Worm (Caenorhabditis elegans) whole organism, young adult: ENCODE data around the gene atf-7.
A peak's percentile ranks its signal among the peaks of the same experiment; 100 is the strongest.

Experiments
- B0019.2 ChIP-seq: fragments of 200-800 bp; sonication (Bioruptor generic); conservative IDR thresholded peaks from 2 replicates; pipeline ENCODE4 v1.3.6; 2022; ENCODE audit warnings: missing genetic modification reagents, missing genetic modification characterization, missing compliant biosample characterization
- B0336.3 ChIP-seq: fragments of 200-800 bp; sonication (Bioruptor generic); IDR thresholded peaks from 2 replicates; pipeline ENCODE4 v1.3.6; 2022; ENCODE audit warnings: missing genetic modification characterization, missing compliant biosample characterization
- C17E4.6 ChIP-seq: fragments of 200-800 bp; sonication (Bioruptor generic); IDR thresholded peaks from 2 replicates; pipeline ENCODE4 v1.3.6; 2022; ENCODE audit warnings: missing genetic modification reagents, missing genetic modification characterization, missing compliant biosample characterization
- F22D6.2 ChIP-seq: sonication (generic microtip); optimal IDR thresholded peaks from 2 replicates; lab custom pipeline; 2016; ENCODE audit warnings: mild to moderate bottlenecking, missing genetic modification characterization, missing compliant biosample characterization
- F23B12.7 ChIP-seq: sonication (generic microtip); optimal IDR thresholded peaks from 2 replicates; lab custom pipeline; 2017; ENCODE audit warnings: missing genetic modification characterization, mild to moderate bottlenecking, missing compliant biosample characterization, antibody characterized with exemption, moderate library complexity; ENCODE audit not compliant: insufficient read depth
- F49E8.2 ChIP-seq: sonication (generic microtip); optimal IDR thresholded peaks from 3 replicates; lab custom pipeline; 2017; ENCODE audit warnings: missing genetic modification characterization, mild to moderate bottlenecking, missing compliant biosample characterization, antibody characterized with exemption, moderate library complexity; ENCODE audit not compliant: insufficient read depth
- K12H6.12 ChIP-seq: fragments of 200-800 bp; sonication (Bioruptor generic); optimal IDR thresholded peaks from 2 replicates; lab custom pipeline; 2018; ENCODE audit warnings: mild to moderate bottlenecking, missing genetic modification characterization, missing compliant biosample characterization
- Y95B8A.8 ChIP-seq: fragments of 200-800 bp; sonication (Bioruptor generic); IDR thresholded peaks from 2 replicates; pipeline ENCODE4 v1.3.6; 2022; ENCODE audit warnings: missing genetic modification reagents, missing genetic modification characterization, missing compliant biosample characterization
- ZK185.1 ChIP-seq: sonication (generic microtip); optimal IDR thresholded peaks from 2 replicates; lab custom pipeline; 2016; ENCODE audit warnings: mild to moderate bottlenecking, missing genetic modification characterization, missing compliant biosample characterization; ENCODE audit not compliant: poor library complexity, severe bottlenecking
- ama-1 ChIP-seq, 3 experiments: fragments of 150-350 bp in 1 of 3; sonication (generic microtip) in 2 of 3; optimal IDR thresholded peaks; 2 replicates each; lab custom pipeline; 2014 to 2018; ENCODE audit warnings: missing biosample characterization in 2 of 3, missing genetic modification characterization in 2 of 3, missing genetic modification reagents in 2 of 3
- atf-7 ChIP-seq: sonication (generic microtip); optimal IDR thresholded peaks from 2 replicates; lab custom pipeline; 2017; ENCODE audit warnings: mild to moderate bottlenecking, missing genetic modification characterization, missing compliant biosample characterization
- athp-1 ChIP-seq: sonication (generic microtip); optimal IDR thresholded peaks from 2 replicates; lab custom pipeline; 2017; ENCODE audit warnings: mild to moderate bottlenecking, missing genetic modification characterization, missing compliant biosample characterization
- attf-3 ChIP-seq: fragments of 200-800 bp; sonication (Bioruptor generic); conservative IDR thresholded peaks from 2 replicates; pipeline ENCODE4 v1.3.6; 2022; ENCODE audit warnings: missing genetic modification reagents, missing genetic modification characterization, missing compliant biosample characterization
- attf-5 ChIP-seq: fragments of 200-800 bp; sonication (Bioruptor generic); optimal IDR thresholded peaks from 2 replicates; lab custom pipeline; 2018; ENCODE audit warnings: mild to moderate bottlenecking, missing genetic modification characterization, missing compliant biosample characterization
- attf-6 ChIP-seq: fragments of 200-800 bp; sonication (Bioruptor generic); IDR thresholded peaks from 2 replicates; pipeline ENCODE4 v1.3.6; 2022; ENCODE audit warnings: missing genetic modification reagents, missing genetic modification characterization, missing compliant biosample characterization
- ceh-79 ChIP-seq: sonication (generic microtip); optimal IDR thresholded peaks from 2 replicates; lab custom pipeline; 2017; ENCODE audit warnings: mild to moderate bottlenecking, missing genetic modification characterization, missing compliant biosample characterization
- efl-1 ChIP-seq: fragments of 150-350 bp; optimal IDR thresholded peaks from 2 replicates; lab custom pipeline; 2014; ENCODE audit warnings: missing biosample characterization, missing genetic modification reagents, missing genetic modification characterization
- egl-18 ChIP-seq: fragments of 200-800 bp; sonication (Bioruptor generic); IDR thresholded peaks from 2 replicates; pipeline ENCODE4 v1.3.6; 2022; ENCODE audit warnings: missing genetic modification reagents, missing genetic modification characterization, missing compliant biosample characterization
- egl-44 ChIP-seq: fragments of 200-800 bp; sonication (Bioruptor generic); IDR thresholded peaks from 2 replicates; pipeline ENCODE4 v1.3.6; 2022; ENCODE audit warnings: missing genetic modification reagents, missing genetic modification characterization, missing compliant biosample characterization
- egrh-3 ChIP-seq: fragments of 200-800 bp; sonication (Bioruptor generic); IDR thresholded peaks from 2 replicates; pipeline ENCODE4 v1.3.6; 2022; ENCODE audit warnings: missing genetic modification reagents, missing genetic modification characterization, missing compliant biosample characterization
- ekl-4 ChIP-seq: fragments of 200-800 bp; sonication (Bioruptor generic); IDR thresholded peaks from 2 replicates; pipeline ENCODE4 v1.3.6; 2022; ENCODE audit warnings: missing genetic modification reagents, missing genetic modification characterization, missing compliant biosample characterization
- hmg-1.2 ChIP-seq: fragments of 200-800 bp; sonication (Bioruptor generic); IDR thresholded peaks from 2 replicates; pipeline ENCODE4 v1.3.6; 2022; ENCODE audit warnings: missing genetic modification reagents, missing genetic modification characterization, missing compliant biosample characterization
- let-526 ChIP-seq: fragments of 200-800 bp; sonication (Bioruptor generic); IDR thresholded peaks from 2 replicates; pipeline ENCODE4 v1.3.6; 2022; ENCODE audit warnings: missing genetic modification reagents, missing genetic modification characterization, missing compliant biosample characterization
- let-607 ChIP-seq, 2 experiments: fragments of 200-800 bp in 1 of 2; sonication (Bioruptor generic) in 1 of 2; sonication (generic microtip) in 1 of 2; optimal IDR thresholded peaks; 2 replicates each; lab custom pipeline; 2016 to 2018; ENCODE audit warnings: mild to moderate bottlenecking in 2 of 2, missing compliant biosample characterization in 2 of 2, missing genetic modification characterization in 2 of 2, moderate library complexity in 2 of 2, missing genotype in 1 of 2
- lin-26 ChIP-seq: fragments of 200-800 bp; sonication (Bioruptor generic); IDR thresholded peaks from 2 replicates; pipeline ENCODE4 v1.3.6; 2022; ENCODE audit warnings: missing genetic modification reagents, missing genetic modification characterization, missing compliant biosample characterization
- lsl-1 ChIP-seq: fragments of 200-800 bp; sonication (Bioruptor generic); optimal IDR thresholded peaks from 2 replicates; lab custom pipeline; 2018; ENCODE audit warnings: mild to moderate bottlenecking, missing genetic modification characterization, moderate library complexity, missing compliant biosample characterization
- lsy-27 ChIP-seq: sonication (generic microtip); optimal IDR thresholded peaks from 2 replicates; lab custom pipeline; 2017; ENCODE audit warnings: missing genetic modification characterization, mild to moderate bottlenecking, missing compliant biosample characterization, antibody characterized with exemption, missing genotype, borderline replicate concordance; ENCODE audit not compliant: insufficient read depth
- madf-10 ChIP-seq: sonication (generic microtip); optimal IDR thresholded peaks from 2 replicates; lab custom pipeline; 2016; ENCODE audit warnings: mild to moderate bottlenecking, missing genetic modification characterization, missing compliant biosample characterization
- mel-28 ChIP-seq: sonication (generic microtip); optimal IDR thresholded peaks from 2 replicates; lab custom pipeline; 2016; ENCODE audit warnings: borderline replicate concordance, mild to moderate bottlenecking, missing genetic modification characterization, missing compliant biosample characterization
- mxl-1 ChIP-seq: sonication (generic microtip); optimal IDR thresholded peaks from 2 replicates; lab custom pipeline; 2016; ENCODE audit warnings: missing genetic modification characterization, missing compliant biosample characterization
- nfya-2 ChIP-seq: fragments of 200-800 bp; sonication (Bioruptor generic); IDR thresholded peaks from 2 replicates; pipeline ENCODE4 v1.3.6; 2022; ENCODE audit warnings: missing genetic modification reagents, missing genetic modification characterization, missing compliant biosample characterization
- nfyb-1 ChIP-seq: fragments of 200-800 bp; sonication (Bioruptor generic); IDR thresholded peaks from 2 replicates; pipeline ENCODE4 v1.3.6; 2022; ENCODE audit warnings: missing genetic modification reagents, missing genetic modification characterization, missing compliant biosample characterization
- nhr-179 ChIP-seq: sonication (generic microtip); optimal IDR thresholded peaks from 2 replicates; lab custom pipeline; 2016; ENCODE audit warnings: mild to moderate bottlenecking, missing genetic modification characterization, missing compliant biosample characterization
- nhr-27 ChIP-seq: fragments of 200-800 bp; sonication (Bioruptor generic); optimal IDR thresholded peaks from 2 replicates; lab custom pipeline; 2018; ENCODE audit warnings: mild to moderate bottlenecking, missing genetic modification characterization, moderate library complexity, missing compliant biosample characterization
- pbrm-1 ChIP-seq: fragments of 200-800 bp; sonication (Bioruptor generic); IDR thresholded peaks from 2 replicates; pipeline ENCODE4 v1.3.6; 2022; ENCODE audit warnings: missing genetic modification reagents, missing genetic modification characterization, missing compliant biosample characterization
- rcor-1 ChIP-seq: fragments of 200-800 bp; sonication (Bioruptor generic); IDR thresholded peaks from 2 replicates; pipeline ENCODE4 v1.3.6; 2022; ENCODE audit warnings: missing genetic modification reagents, missing genetic modification characterization, missing compliant biosample characterization
- snpc-1.3 ChIP-seq: sonication (generic microtip); optimal IDR thresholded peaks from 2 replicates; lab custom pipeline; 2017; ENCODE audit warnings: missing genetic modification characterization, mild to moderate bottlenecking, missing compliant biosample characterization, antibody characterized with exemption, moderate library complexity, missing genotype, missing genetic modification reagents; ENCODE audit not compliant: insufficient read depth
- sptf-2 ChIP-seq: fragments of 200-800 bp; sonication (Bioruptor generic); optimal IDR thresholded peaks from 2 replicates; lab custom pipeline; 2018; ENCODE audit warnings: mild to moderate bottlenecking, missing genetic modification characterization, missing compliant biosample characterization
- tbp1 ChIP-seq: fragments of 200-800 bp; sonication (Bioruptor generic); optimal IDR thresholded peaks from 2 replicates; lab custom pipeline; 2018; ENCODE audit warnings: mild to moderate bottlenecking, missing genetic modification characterization, missing compliant biosample characterization
- tbx-9 ChIP-seq: sonication (generic microtip); optimal IDR thresholded peaks from 2 replicates; lab custom pipeline; 2016; ENCODE audit warnings: borderline replicate concordance, missing genetic modification characterization, inconsistent platforms, missing compliant biosample characterization
- xnd-1 ChIP-seq: sonication (generic microtip); optimal IDR thresholded peaks from 2 replicates; lab custom pipeline; 2016; ENCODE audit warnings: missing genotype, missing genetic modification reagents, missing genetic modification characterization, missing compliant biosample characterization
- zfh-2 ChIP-seq: fragments of 200-800 bp; sonication (Bioruptor generic); conservative IDR thresholded peaks from 2 replicates; pipeline ENCODE4 v1.3.6; 2022; ENCODE audit warnings: missing genetic modification reagents, missing genetic modification characterization, missing compliant biosample characterization
- zim-3 ChIP-seq: sonication (generic microtip); optimal IDR thresholded peaks from 2 replicates; lab custom pipeline; 2017; ENCODE audit warnings: mild to moderate bottlenecking, missing genetic modification characterization, moderate library complexity, missing compliant biosample characterization
- ztf-18 ChIP-seq: sonication (generic microtip); optimal IDR thresholded peaks from 2 replicates; lab custom pipeline; 2016; ENCODE audit warnings: missing genotype, mild to moderate bottlenecking, missing genetic modification characterization, missing compliant biosample characterization
- ztf-25 ChIP-seq: fragments of 200-800 bp; sonication (Bioruptor generic); IDR thresholded peaks from 2 replicates; pipeline ENCODE4 v1.3.6; 2022; ENCODE audit warnings: missing genetic modification reagents, missing genetic modification characterization, missing compliant biosample characterization

Gene atf-7

DNA sequence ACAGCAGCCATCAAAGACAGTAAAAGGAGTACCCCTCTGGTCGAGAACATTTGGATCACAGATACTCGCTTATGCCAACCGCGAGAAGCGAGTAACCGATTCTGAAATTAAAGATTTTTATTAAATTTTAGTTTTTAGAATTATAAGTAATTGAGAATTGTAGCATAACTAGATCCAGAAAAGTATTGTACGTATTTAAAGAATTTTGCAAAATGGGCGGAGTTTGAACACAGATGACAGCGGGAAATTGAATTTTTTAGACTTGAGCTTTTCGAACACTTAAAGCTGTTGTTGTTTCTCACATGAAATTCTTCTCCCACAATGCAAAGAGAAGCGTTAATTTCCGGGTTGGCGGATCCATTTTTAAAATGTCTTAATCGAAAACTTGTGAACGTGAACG lies 21.4 kb downstream of the atf-7 start, which contains the start of gene ins-17:
TSS of gene ins-17 (minus strand) at position 101 of the 400 bp plus-strand sequence.
- no peak for TF ChIP-seq nhr-27 (tag; lab: Kevin White, UChicago)
- TF ChIP-seq snpc-1.3 (tag; lab: Kevin White, UChicago): no peak
- TF ChIP-seq nhr-179 (tag; lab: Kevin White, UChicago): no peak
- no peak for TF ChIP-seq Y95B8A.8 (GFP tag; lab: Robert Waterston, UW)
- TF ChIP-seq xnd-1: no peak
- no peak for TF ChIP-seq lin-26 (GFP tag; lab: Robert Waterston, UW)
- no peak for TF ChIP-seq ama-1 (optimal IDR thresholded peaks at IDR 0.05; lab: Kevin White, UChicago)
- no peak for TF ChIP-seq ama-1 (GFP tag; optimal IDR thresholded peaks at IDR 0.05; lab: Kevin White, UChicago)
- no peak for TF ChIP-seq egl-18 (GFP tag; lab: Robert Waterston, UW)

DNA sequence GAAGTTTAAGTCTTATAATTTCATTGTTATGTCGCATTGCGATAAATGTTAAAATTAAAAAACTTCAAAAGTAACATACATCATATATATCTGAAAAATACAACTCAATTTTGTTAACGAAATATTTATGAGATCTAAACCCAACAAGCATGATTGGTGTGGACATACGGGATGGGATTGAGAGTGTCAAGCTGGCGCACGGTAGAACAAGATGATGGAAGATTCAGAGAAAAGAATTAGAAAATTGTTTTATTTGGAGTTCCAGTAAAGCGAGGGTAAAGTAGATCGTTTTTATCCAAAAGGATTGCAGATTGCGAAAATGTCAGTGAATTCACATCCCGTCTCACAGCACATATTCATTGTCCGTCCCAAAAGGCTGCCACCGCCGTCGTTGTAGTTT lies 22.0 kb downstream of the atf-7 start:
- TF ChIP-seq F22D6.2: no peak
- TF ChIP-seq egrh-3 (GFP tag; lab: Robert Waterston, UW): no peak
- peak; percentile 52 for TF ChIP-seq tbp1
- peak; percentile 54; the same call in 1 of the 2 replicates for TF ChIP-seq pbrm-1 (GFP tag; lab: Robert Waterston, UW)
- no peak for TF ChIP-seq tbx-9 (tag; lab: Kevin White, UChicago)
- no peak for TF ChIP-seq mxl-1 (tag; lab: Kevin White, UChicago)
- TF ChIP-seq ztf-25: no peak
- peak; percentile 92; the same call in 1 of the 2 replicates for TF ChIP-seq B0336.3
- 0 out of 2 replicates have a peak, but pooled peaks have one; percentile 43 for TF ChIP-seq egl-44
- TF ChIP-seq lsl-1 (GFP tag; lab: Kevin White, UChicago): peak; percentile 28
- no peak for TF ChIP-seq sptf-2 (GFP tag; lab: Kevin White, UChicago)
- no peak for TF ChIP-seq let-607 (tag; optimal IDR thresholded peaks at IDR 0.05; lab: Kevin White, UChicago)
- TF ChIP-seq atf-7 (tag; lab: Kevin White, UChicago): peak; percentile 17
- TF ChIP-seq ama-1 (optimal IDR thresholded peaks at IDR 0.05; lab: Kevin White, UChicago): no peak
- peak in 1 of 2 experiments; percentile 78 for TF ChIP-seq ama-1 (GFP tag; optimal IDR thresholded peaks at IDR 0.05; lab: Kevin White, UChicago)
- peak; percentile 23 for TF ChIP-seq attf-5
- no peak for TF ChIP-seq efl-1 (GFP tag; lab: Kevin White, UChicago)
- peak; percentile 46 for TF ChIP-seq hmg-1.2 (GFP tag; lab: Robert Waterston, UW)
- TF ChIP-seq ztf-18 (tag; lab: Kevin White, UChicago): no peak
- peak; percentile 83 for TF ChIP-seq ekl-4 (GFP tag; lab: Robert Waterston, UW)
- TF ChIP-seq attf-6: peak; percentile 77
- TF ChIP-seq ceh-79 (tag; lab: Kevin White, UChicago): no peak
- TF ChIP-seq nfyb-1 (GFP tag; lab: Robert Waterston, UW): 0 out of 2 replicates have a peak, but pooled peaks have one; percentile 38
- no peak for TF ChIP-seq attf-3 (GFP tag; lab: Robert Waterston, UW)
- TF ChIP-seq lin-26 (GFP tag; lab: Robert Waterston, UW): peak; percentile 67; the same call in 1 of the 2 replicates
- no peak for TF ChIP-seq F23B12.7 (tag; lab: Kevin White, UChicago)
- TF ChIP-seq K12H6.12 (tag; lab: Kevin White, UChicago): no peak
- TF ChIP-seq madf-10 (tag; lab: Kevin White, UChicago): no peak
- no peak for TF ChIP-seq let-526 (GFP tag; lab: Robert Waterston, UW)
- TF ChIP-seq zfh-2 (GFP tag; lab: Robert Waterston, UW): no peak
- TF ChIP-seq B0019.2 (GFP tag; lab: Robert Waterston, UW): no peak
- TF ChIP-seq F49E8.2: peak; percentile 53
- peak; percentile 41; the same call in 1 of the 2 replicates for TF ChIP-seq C17E4.6 (GFP tag; lab: Robert Waterston, UW)
- TF ChIP-seq zim-3 (tag; lab: Kevin White, UChicago): peak; percentile 23
- TF ChIP-seq rcor-1 (GFP tag; lab: Robert Waterston, UW): peak; percentile 57
- TF ChIP-seq athp-1: no peak
- TF ChIP-seq ZK185.1 (tag; lab: Kevin White, UChicago): no peak
- TF ChIP-seq lsy-27: no peak
- TF ChIP-seq nfya-2: 0 out of 2 replicates have a peak, but pooled peaks have one; percentile 7
- TF ChIP-seq mel-28 (tag; lab: Kevin White, UChicago): no peak
